Worm (Caenorhabditis elegans) whole organism, L1 larva: Measurements from ENCODE around the gene ugt-64.

Source experiments
- C16A3.4 ChIP-seq: fragments of 150-350 bp; optimal IDR thresholded peaks from 2 replicates; lab custom pipeline; 2014; ENCODE audit warnings: missing biosample characterization, missing genetic modification characterization
- nhr-11 ChIP-seq: fragments of 150-350 bp; optimal IDR thresholded peaks from 2 replicates; lab custom pipeline; 2014; ENCODE audit warnings: missing biosample characterization, missing genetic modification characterization
- unc-98 ChIP-seq: fragments of 200-800 bp; sonication (Bioruptor generic); IDR thresholded peaks from 2 replicates; pipeline ENCODE4 v1.3.6; 2022; ENCODE audit warnings: missing genetic modification characterization, missing compliant biosample characterization

- TF ChIP-seq nhr-11 (tag; lab: Kevin White, UChicago) (no peak), unc-98 (no peak), C16A3.4 (tag; lab: Kevin White, UChicago) (no peak)
These were observed 407 bp downstream of the ugt-64 start for ce11 chrV:3505745-3506144.
